Worm (Caenorhabditis elegans) whole organism, L4 larva: ENCODE results near the gene srw-42.

Experiments
- Y75B8A.6 ChIP-seq: fragments of 200-800 bp; sonication (Bioruptor generic); IDR thresholded peaks from 2 replicates; pipeline ENCODE4 v1.3.6; 2022; ENCODE audit warnings: missing genetic modification reagents, missing genetic modification characterization, missing compliant biosample characterization
- dpl-1 ChIP-seq: fragments of 150-350 bp; optimal IDR thresholded peaks from 2 replicates; lab custom pipeline; 2014; ENCODE audit warnings: missing biosample characterization, missing genetic modification reagents, missing genetic modification characterization
- egl-27 ChIP-seq: sonication (generic microtip); optimal IDR thresholded peaks from 3 replicates; lab custom pipeline; 2017; ENCODE audit warnings: missing biosample characterization, missing genetic modification reagents, missing genetic modification characterization
- gei-8 ChIP-seq: fragments of 200-800 bp; sonication (Bioruptor generic); optimal IDR thresholded peaks from 2 replicates; lab custom pipeline; 2018; ENCODE audit warnings: mild to moderate bottlenecking, missing genetic modification characterization, missing compliant biosample characterization
- lin-15B ChIP-seq: fragments of 150-350 bp; sonication (generic microtip); optimal IDR thresholded peaks from 3 replicates; lab custom pipeline; 2014; ENCODE audit warnings: missing biosample characterization, missing genetic modification characterization
- mdl-1 ChIP-seq, 2 experiments: fragments of 150-350 bp in 1 of 2; sonication (generic microtip) in 1 of 2; optimal IDR thresholded peaks; 2 replicates each; lab custom pipeline; 2014 to 2017; ENCODE audit warnings: missing biosample characterization in 2 of 2, missing genetic modification characterization in 2 of 2
- nhr-237 ChIP-seq: sonication (generic microtip); optimal IDR thresholded peaks from 2 replicates; lab custom pipeline; 2017; ENCODE audit warnings: missing biosample characterization, missing genetic modification characterization
- nhr-76 ChIP-seq: fragments of 150-350 bp; optimal IDR thresholded peaks from 2 replicates; lab custom pipeline; 2014; ENCODE audit warnings: missing biosample characterization, missing genetic modification characterization
- saeg-2 ChIP-seq: fragments of 200-800 bp; sonication (Bioruptor generic); IDR thresholded peaks from 2 replicates; pipeline ENCODE4 v1.3.6; 2022; ENCODE audit warnings: missing genetic modification reagents, missing genetic modification characterization, missing compliant biosample characterization
- skn-1 ChIP-seq: fragments of 150-350 bp; optimal IDR thresholded peaks from 2 replicates; lab custom pipeline; 2014; ENCODE audit warnings: missing biosample characterization, missing genetic modification characterization
- zag-1 ChIP-seq: fragments of 150-350 bp; optimal IDR thresholded peaks from 2 replicates; lab custom pipeline; 2014; ENCODE audit warnings: missing biosample characterization, missing genetic modification characterization
- ztf-11 ChIP-seq: fragments of 150-350 bp; optimal IDR thresholded peaks from 2 replicates; lab custom pipeline; 2014; ENCODE audit warnings: missing biosample characterization, missing genetic modification characterization

DNA sequence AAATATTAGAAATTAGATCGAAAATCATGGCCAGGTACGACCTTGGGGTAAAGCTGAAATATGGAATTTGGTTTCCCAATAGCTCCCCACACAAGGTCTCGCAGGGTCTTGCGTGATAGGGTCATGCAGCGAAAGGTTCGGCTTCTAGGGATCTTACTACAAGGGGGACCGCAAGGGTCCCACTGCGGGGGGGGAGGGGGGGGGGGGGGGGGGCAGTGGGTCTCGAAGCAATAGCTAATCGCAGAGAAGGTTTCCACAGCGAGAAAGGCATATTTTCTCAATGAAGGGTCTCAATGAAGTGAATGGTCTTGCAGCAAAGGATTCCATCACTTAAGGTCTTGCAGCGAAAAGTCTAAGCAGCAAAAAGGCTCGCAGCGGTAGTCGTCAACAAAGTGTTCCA is 644 bp downstream of the srw-42 start:
- TF ChIP-seq Y75B8A.6 (no peak), lin-15B (no peak), skn-1 (no peak), nhr-237 (tag; lab: Kevin White, UChicago) (no peak), ztf-11 (tag; lab: Kevin White, UChicago) (no peak), zag-1 (no peak), mdl-1 (tag; optimal IDR thresholded peaks at IDR 0.05; lab: Kevin White, UChicago) (no peak), nhr-76 (tag; lab: Kevin White, UChicago) (no peak), saeg-2 (no peak), gei-8 (GFP tag; lab: Kevin White, UChicago) (no peak), dpl-1 (no peak), egl-27 (tag; lab: Kevin White, UChicago) (no peak)
